Worm (Caenorhabditis elegans) whole organism, L4 larva: ENCODE results near the gene clec-266.
A peak's percentile ranks its signal among the peaks of the same experiment; 100 is the strongest.

Source experiments
- ZK337.2 ChIP-seq: fragments of 200-800 bp; sonication (Bioruptor generic); IDR thresholded peaks from 2 replicates; pipeline ENCODE4 v1.3.6; 2022; ENCODE audit warnings: missing genetic modification reagents, missing genetic modification characterization, missing compliant biosample characterization
- aha-1 ChIP-seq: fragments of 150-350 bp; peaks from one replicate; lab custom pipeline; 2014; ENCODE audit warnings: missing biosample characterization, missing genetic modification characterization
- attf-4 ChIP-seq: sonication (generic microtip); optimal IDR thresholded peaks from 3 replicates; lab custom pipeline; 2017; ENCODE audit warnings: missing biosample characterization, missing genetic modification characterization
- ceh-20 ChIP-seq: fragments of 200-800 bp; sonication (Bioruptor generic); IDR thresholded peaks from 2 replicates; pipeline ENCODE4 v1.3.6; 2022; ENCODE audit warnings: missing genetic modification reagents, missing genetic modification characterization, missing compliant biosample characterization
- ceh-32 ChIP-seq: sonication (generic microtip); optimal IDR thresholded peaks from 2 replicates; lab custom pipeline; 2016; ENCODE audit warnings: mild to moderate bottlenecking, missing genetic modification characterization, missing compliant biosample characterization; ENCODE audit not compliant: poor library complexity
- ceh-44 ChIP-seq: fragments of 200-800 bp; sonication (Bioruptor generic); IDR thresholded peaks from 2 replicates; pipeline ENCODE4 v1.3.6; 2022; ENCODE audit warnings: missing genetic modification reagents, missing genetic modification characterization, missing compliant biosample characterization
- ceh-62 ChIP-seq: sonication (generic microtip); optimal IDR thresholded peaks from 2 replicates; lab custom pipeline; 2017; ENCODE audit warnings: missing biosample characterization, missing genetic modification characterization
- cey-2 ChIP-seq: sonication (generic microtip); optimal IDR thresholded peaks from 3 replicates; lab custom pipeline; 2017; ENCODE audit warnings: missing genetic modification characterization, mild to moderate bottlenecking, missing compliant biosample characterization, antibody characterized with exemption, borderline replicate concordance; ENCODE audit not compliant: insufficient read depth
- daf-16 ChIP-seq, 3 experiments: sonication (generic microtip); optimal IDR thresholded peaks; 2 replicates each; lab custom pipeline; 2016 to 2017; ENCODE audit warnings: missing genetic modification characterization in 3 of 3, missing genetic modification reagents in 3 of 3, mild to moderate bottlenecking in 2 of 3, missing compliant biosample characterization in 2 of 3, missing biosample characterization in 1 of 3, moderate library complexity in 1 of 3
- dmd-6 ChIP-seq: fragments of 200-800 bp; sonication (Bioruptor generic); IDR thresholded peaks from 2 replicates; pipeline ENCODE4 v1.3.6; 2022; ENCODE audit warnings: missing genetic modification reagents, missing genetic modification characterization, missing compliant biosample characterization
- dmd-8 ChIP-seq: fragments of 200-800 bp; sonication (Bioruptor generic); IDR thresholded peaks from 2 replicates; pipeline ENCODE4 v1.3.6; 2022; ENCODE audit warnings: missing genetic modification characterization, missing compliant biosample characterization
- dpl-1 ChIP-seq: fragments of 150-350 bp; optimal IDR thresholded peaks from 2 replicates; lab custom pipeline; 2014; ENCODE audit warnings: missing biosample characterization, missing genetic modification reagents, missing genetic modification characterization
- dve-1 ChIP-seq: sonication (generic microtip); optimal IDR thresholded peaks from 2 replicates; lab custom pipeline; 2017; ENCODE audit warnings: antibody characterized with exemption, mild to moderate bottlenecking, missing genetic modification characterization, missing compliant biosample characterization; ENCODE audit not compliant: insufficient read depth
- egl-43 ChIP-seq: fragments of 200-800 bp; sonication (Bioruptor generic); IDR thresholded peaks from 2 replicates; pipeline ENCODE4 v1.3.6; 2022; ENCODE audit warnings: missing genetic modification reagents, missing genetic modification characterization, missing compliant biosample characterization
- fkh-10 ChIP-seq: fragments of 150-350 bp; optimal IDR thresholded peaks from 2 replicates; lab custom pipeline; 2014; ENCODE audit warnings: missing biosample characterization, missing genetic modification reagents, missing genetic modification characterization
- hlh-11 ChIP-seq: fragments of 200-800 bp; sonication (Bioruptor generic); optimal IDR thresholded peaks from 2 replicates; lab custom pipeline; 2018; ENCODE audit warnings: mild to moderate bottlenecking, missing genetic modification characterization, missing compliant biosample characterization
- hlh-30 ChIP-seq: sonication (generic microtip); optimal IDR thresholded peaks from 2 replicates; lab custom pipeline; 2017; ENCODE audit warnings: antibody characterized with exemption, mild to moderate bottlenecking, missing genetic modification characterization, missing compliant biosample characterization; ENCODE audit not compliant: insufficient read depth
- jun-1 ChIP-seq: fragments of 150-350 bp; optimal IDR thresholded peaks from 2 replicates; lab custom pipeline; 2014; ENCODE audit warnings: missing biosample characterization, missing genetic modification reagents, missing genetic modification characterization
- lin-1 ChIP-seq: fragments of 200-800 bp; sonication (Bioruptor generic); IDR thresholded peaks from 2 replicates; pipeline ENCODE4 v1.3.6; 2022; ENCODE audit warnings: missing genetic modification reagents, missing genetic modification characterization, missing compliant biosample characterization
- lin-13 ChIP-seq: fragments of 150-350 bp; optimal IDR thresholded peaks from 2 replicates; lab custom pipeline; 2014; ENCODE audit warnings: missing biosample characterization, missing genetic modification reagents, missing genetic modification characterization
- lin-15B ChIP-seq: fragments of 150-350 bp; sonication (generic microtip); optimal IDR thresholded peaks from 3 replicates; lab custom pipeline; 2014; ENCODE audit warnings: missing biosample characterization, missing genetic modification characterization
- lir-3 ChIP-seq: sonication (generic microtip); optimal IDR thresholded peaks from 2 replicates; lab custom pipeline; 2016; ENCODE audit warnings: mild to moderate bottlenecking, missing genetic modification characterization, missing compliant biosample characterization
- lsy-2 ChIP-seq, 2 experiments: fragments of 150-350 bp in 1 of 2; sonication (generic microtip) in 1 of 2; optimal IDR thresholded peaks; 2 replicates each; lab custom pipeline; 2014 to 2017; ENCODE audit warnings: missing biosample characterization in 2 of 2, missing genetic modification characterization in 2 of 2
- mdl-1 ChIP-seq, 2 experiments: fragments of 150-350 bp in 1 of 2; sonication (generic microtip) in 1 of 2; optimal IDR thresholded peaks; 2 replicates each; lab custom pipeline; 2014 to 2017; ENCODE audit warnings: missing biosample characterization in 2 of 2, missing genetic modification characterization in 2 of 2
- mdt-29 ChIP-seq: fragments of 200-800 bp; sonication (Bioruptor generic); IDR thresholded peaks from 2 replicates; pipeline ENCODE4 v1.3.6; 2022; ENCODE audit warnings: missing genetic modification reagents, missing genetic modification characterization, missing compliant biosample characterization
- nhr-11 ChIP-seq: fragments of 150-350 bp; optimal IDR thresholded peaks from 2 replicates; lab custom pipeline; 2014; ENCODE audit warnings: missing biosample characterization, missing genetic modification characterization
- nhr-28 ChIP-seq: fragments of 150-350 bp; optimal IDR thresholded peaks from 2 replicates; lab custom pipeline; 2014; ENCODE audit warnings: missing biosample characterization, missing genetic modification characterization
- nhr-76 ChIP-seq: fragments of 150-350 bp; optimal IDR thresholded peaks from 2 replicates; lab custom pipeline; 2014; ENCODE audit warnings: missing biosample characterization, missing genetic modification characterization
- nhr-77 ChIP-seq: fragments of 150-350 bp; optimal IDR thresholded peaks from 2 replicates; lab custom pipeline; 2014; ENCODE audit warnings: missing biosample characterization, missing genetic modification characterization
- pha-4 ChIP-seq, 2 experiments: fragments of 150-350 bp in 1 of 2; fragments of 200-800 bp in 1 of 2; sonication (Bioruptor generic) in 1 of 2; IDR thresholded peaks in 1 of 2; optimal IDR thresholded peaks in 1 of 2; 2 replicates each; pipeline versions ENCODE4 v1.3.6 to Lab custom; 2014 to 2022; ENCODE audit warnings: missing genetic modification characterization in 2 of 2, missing genetic modification reagents in 2 of 2, missing biosample characterization in 1 of 2, missing compliant biosample characterization in 1 of 2
- php-3 ChIP-seq: fragments of 200-800 bp; sonication (Bioruptor generic); IDR thresholded peaks from 2 replicates; pipeline ENCODE4 v1.3.6; 2022; ENCODE audit warnings: missing genetic modification reagents, missing genetic modification characterization, missing compliant biosample characterization
- pqm-1 ChIP-seq: sonication (generic microtip); optimal IDR thresholded peaks from 2 replicates; lab custom pipeline; 2017; ENCODE audit warnings: missing biosample characterization, missing genetic modification characterization
- rbr-2 ChIP-seq: sonication (generic microtip); optimal IDR thresholded peaks from 2 replicates; lab custom pipeline; 2016; ENCODE audit warnings: missing genotype, missing genetic modification characterization, missing compliant biosample characterization
- saeg-2 ChIP-seq: fragments of 200-800 bp; sonication (Bioruptor generic); IDR thresholded peaks from 2 replicates; pipeline ENCODE4 v1.3.6; 2022; ENCODE audit warnings: missing genetic modification reagents, missing genetic modification characterization, missing compliant biosample characterization
- snpc-1.2 ChIP-seq: fragments of 200-800 bp; sonication (Bioruptor generic); IDR thresholded peaks from 2 replicates; pipeline ENCODE4 v1.3.6; 2022; ENCODE audit warnings: missing genetic modification reagents, missing genetic modification characterization, missing compliant biosample characterization
- snpc-4 ChIP-seq: fragments of 150-350 bp; optimal IDR thresholded peaks from 2 replicates; lab custom pipeline; 2014; ENCODE audit warnings: missing biosample characterization, missing genetic modification characterization
- spr-3 ChIP-seq: fragments of 200-800 bp; sonication (Bioruptor generic); optimal IDR thresholded peaks from 2 replicates; lab custom pipeline; 2018; ENCODE audit warnings: mild to moderate bottlenecking, missing genetic modification characterization, missing compliant biosample characterization
- tag-97 ChIP-seq: fragments of 200-800 bp; sonication (Bioruptor generic); IDR thresholded peaks from 2 replicates; pipeline ENCODE4 v1.3.6; 2022; ENCODE audit warnings: missing genetic modification characterization, missing compliant biosample characterization
- unc-39 ChIP-seq: sonication (generic microtip); optimal IDR thresholded peaks from 2 replicates; lab custom pipeline; 2017; ENCODE audit warnings: missing biosample characterization, missing genetic modification characterization
- unc-62 ChIP-seq, 3 experiments: fragments of 150-350 bp in 1 of 3; sonication (generic microtip); optimal IDR thresholded peaks in 2 of 3; peaks in 1 of 3; 1 replicate in 1 of 3; 2 replicates in 2 of 3; lab custom pipeline; 2014 to 2017; ENCODE audit warnings: missing biosample characterization in 3 of 3, missing genetic modification characterization in 3 of 3, missing genetic modification reagents in 3 of 3, missing genotype in 1 of 3
- zag-1 ChIP-seq: fragments of 150-350 bp; optimal IDR thresholded peaks from 2 replicates; lab custom pipeline; 2014; ENCODE audit warnings: missing biosample characterization, missing genetic modification characterization
- ztf-7 ChIP-seq: fragments of 150-350 bp; optimal IDR thresholded peaks from 2 replicates; lab custom pipeline; 2014; ENCODE audit warnings: missing biosample characterization, missing genetic modification characterization

clec-266 gene

ce11 chrX:6662267-6662666 is 39.6 kb upstream of the clec-266 start:
- TF ChIP-seq aha-1 (tag; lab: Kevin White, UChicago) (peak; percentile 60), lin-1 (GFP tag; lab: Robert Waterston, UW) (peak; percentile 42; the same call in 1 of the 2 replicates), snpc-4 (tag; lab: Kevin White, UChicago) (no peak), dmd-6 (GFP tag; lab: Robert Waterston, UW) (peak; percentile 42; the same call in 1 of the 2 replicates), daf-16 (GFP tag; optimal IDR thresholded peaks at IDR 0.05; lab: Kevin White, UChicago) (no peak), daf-16 (tag; optimal IDR thresholded peaks at IDR 0.05; lab: Kevin White, UChicago) (peak; percentile 34), ceh-20 (GFP tag; lab: Robert Waterston, UW) (no peak), hlh-11 (tag; lab: Kevin White, UChicago) (peak; percentile 17)

ce11 chrX:6656770-6657169 is 34.1 kb upstream of the clec-266 start:
- TF ChIP-seq nhr-77 (tag; lab: Kevin White, UChicago) = no peak
- no peak for TF ChIP-seq zag-1 (tag; lab: Kevin White, UChicago)
- peak; percentile 4 for TF ChIP-seq nhr-28 (tag; lab: Kevin White, UChicago)
- TF ChIP-seq ceh-20 (GFP tag; lab: Robert Waterston, UW) = no peak
- TF ChIP-seq daf-16 (GFP tag; optimal IDR thresholded peaks at IDR 0.05; lab: Kevin White, UChicago) = no peak
- peak; percentile 40 for TF ChIP-seq daf-16 (tag; optimal IDR thresholded peaks at IDR 0.05; lab: Kevin White, UChicago)
- peak; percentile 55 for TF ChIP-seq pqm-1
- TF ChIP-seq unc-62 (GFP tag; optimal IDR thresholded peaks at IDR 0.05 in 1 of 2; lab: Kevin White, UChicago) = peak in 1 of 2 experiments; percentile 44
- TF ChIP-seq unc-62 (tag; optimal IDR thresholded peaks at IDR 0.05; lab: Kevin White, UChicago) = no peak
- TF ChIP-seq dmd-6 (GFP tag; lab: Robert Waterston, UW) = peak; percentile 32

ce11 chrX:6656251-6656650 is 33.5 kb upstream of the clec-266 start:
- TF ChIP-seq php-3 (GFP tag; lab: Robert Waterston, UW) = peak; percentile 82
- no peak for TF ChIP-seq pha-4 (GFP tag; IDR thresholded peaks at IDR 0.05; lab: Robert Waterston, UW)
- peak; percentile 17 for TF ChIP-seq pha-4 (tag; optimal IDR thresholded peaks at IDR 0.05; lab: Kevin White, UChicago)
- no peak for TF ChIP-seq snpc-1.2
- TF ChIP-seq dve-1 (tag; lab: Kevin White, UChicago) = peak; percentile 0
- TF ChIP-seq ztf-7 (tag; lab: Kevin White, UChicago) = no peak
- peak; percentile 26 for TF ChIP-seq nhr-28 (tag; lab: Kevin White, UChicago)
- TF ChIP-seq aha-1 (tag; lab: Kevin White, UChicago) = peak; percentile 33
- no peak for TF ChIP-seq nhr-76
- no peak for TF ChIP-seq mdl-1 (tag; optimal IDR thresholded peaks at IDR 0.05; lab: Kevin White, UChicago)

- TF ChIP-seq lin-13 (no peak), dpl-1 (GFP tag; lab: Kevin White, UChicago) (no peak), ceh-62 (tag; lab: Kevin White, UChicago) (no peak), jun-1 (tag; lab: Kevin White, UChicago) (no peak), tag-97 (no peak), hlh-30 (tag; lab: Kevin White, UChicago) (peak; percentile 27), ceh-44 (GFP tag; lab: Robert Waterston, UW) (no peak), ZK337.2 (no peak), hlh-11 (tag; lab: Kevin White, UChicago) (peak; percentile 29), spr-3 (GFP tag; lab: Kevin White, UChicago) (no peak), dmd-8 (GFP tag; lab: Robert Waterston, UW) (no peak), rbr-2 (tag; lab: Kevin White, UChicago) (no peak), nhr-28 (tag; lab: Kevin White, UChicago) (peak; percentile 63), unc-39 (tag; lab: Kevin White, UChicago) (no peak), egl-43 (GFP tag; lab: Robert Waterston, UW) (no peak), ztf-7 (tag; lab: Kevin White, UChicago) (no peak), fkh-10 (no peak), nhr-11 (tag; lab: Kevin White, UChicago) (no peak), mdt-29 (GFP tag; lab: Robert Waterston, UW) (no peak), ceh-32 (tag; lab: Kevin White, UChicago) (no peak), dve-1 (tag; lab: Kevin White, UChicago) (peak; percentile 10), nhr-76 (no peak), cey-2 (tag; lab: Kevin White, UChicago) (no peak), lsy-2 (tag; optimal IDR thresholded peaks at IDR 0.05; lab: Kevin White, UChicago) (no peak), lir-3 (tag; lab: Kevin White, UChicago) (no peak), saeg-2 (GFP tag; lab: Robert Waterston, UW) (no peak), attf-4 (no peak), daf-16 (GFP tag; optimal IDR thresholded peaks at IDR 0.05; lab: Kevin White, UChicago) (no peak), daf-16 (tag; optimal IDR thresholded peaks at IDR 0.05; lab: Kevin White, UChicago) (peak; percentile 60), dmd-6 (GFP tag; lab: Robert Waterston, UW) (peak; percentile 62), lin-15B (no peak), snpc-4 (tag; lab: Kevin White, UChicago) (no peak)
Observed at ce11 chrX:6655163-6655562, 32.4 kb upstream of the clec-266 start, which contains the start of gene nhr-173. Gene nhr-173 (plus strand): TSS chrX:6655528.
